Worm (Caenorhabditis elegans): ENCODE data around the gene kcmf-1.

DNA sequence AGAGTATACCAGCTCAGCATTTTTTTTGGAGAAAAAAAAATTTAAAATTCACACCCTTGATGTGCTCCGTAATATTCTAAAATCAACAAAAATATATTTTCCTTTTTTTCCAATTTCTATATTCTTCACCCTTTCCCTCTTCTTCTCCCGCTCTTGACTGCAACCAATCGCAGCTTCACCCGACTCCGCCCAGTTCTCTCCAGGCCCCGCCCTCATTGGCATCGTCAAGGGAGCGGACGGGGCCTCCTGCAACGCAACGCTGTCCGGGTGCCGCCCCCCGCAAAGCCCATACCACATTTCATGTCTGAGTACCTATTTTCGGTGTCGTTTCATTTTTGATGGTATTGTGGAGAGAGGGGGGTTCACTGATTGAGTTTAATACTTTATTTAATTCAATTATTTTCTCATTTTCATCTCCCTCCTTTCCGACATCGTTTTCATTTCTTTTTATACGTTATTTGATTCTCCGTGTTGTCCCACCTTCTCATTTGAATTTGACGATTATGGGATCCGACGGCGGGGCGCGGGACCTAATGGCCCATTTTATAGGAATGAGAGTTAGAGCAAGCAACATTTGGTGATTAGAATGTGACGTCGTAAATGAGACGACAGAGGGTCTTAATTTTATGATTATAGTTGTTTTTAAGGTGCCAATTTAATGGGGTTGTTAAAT lies 16.9 kb upstream of the kcmf-1 start:
- no peak for TF ChIP-seq ztf-29 (GFP tag; IDR thresholded peaks at IDR 0.05)
- TF ChIP-seq flt-1 (GFP tag; IDR thresholded peaks at IDR 0.05) = no peak
- TF ChIP-seq T22C8.4 (GFP tag; IDR thresholded peaks at IDR 0.05) = no peak
- no peak for TF ChIP-seq tab-1 (GFP tag; IDR thresholded peaks at IDR 0.05)
